Worm (Caenorhabditis elegans) whole organism, L4 larva: ENCODE results near the gene F28H6.6.

ENCODE experiments used
- F37D6.2 ChIP-seq: sonication (generic microtip); optimal IDR thresholded peaks from 2 replicates; lab custom pipeline; 2016; ENCODE audit warnings: mild to moderate bottlenecking, missing genetic modification characterization, missing compliant biosample characterization
- F49E8.2 ChIP-seq: sonication (generic microtip); optimal IDR thresholded peaks from 2 replicates; lab custom pipeline; 2016; ENCODE audit warnings: missing compliant biosample characterization, mild to moderate bottlenecking, missing genetic modification characterization, borderline replicate concordance
- R02D3.7 ChIP-seq: fragments of 150-350 bp; sonication (generic microtip); optimal IDR thresholded peaks from 3 replicates; lab custom pipeline; 2014; ENCODE audit warnings: missing biosample characterization, missing genetic modification characterization
- Y5F2A.4 ChIP-seq: fragments of 200-800 bp; sonication (Bioruptor generic); optimal IDR thresholded peaks from 2 replicates; lab custom pipeline; 2018; ENCODE audit warnings: mild to moderate bottlenecking, missing genetic modification characterization, missing compliant biosample characterization
- aha-1 ChIP-seq: fragments of 150-350 bp; peaks from one replicate; lab custom pipeline; 2014; ENCODE audit warnings: missing biosample characterization, missing genetic modification characterization
- aly-2 ChIP-seq: sonication (generic microtip); optimal IDR thresholded peaks from 2 replicates; lab custom pipeline; 2018; ENCODE audit warnings: missing biosample characterization, missing genetic modification characterization
- ama-1 ChIP-seq: fragments of 150-350 bp; optimal IDR thresholded peaks from 2 replicates; lab custom pipeline; 2014; ENCODE audit warnings: inconsistent platforms, mixed read lengths
- ceh-20 ChIP-seq: fragments of 200-800 bp; sonication (Bioruptor generic); IDR thresholded peaks from 2 replicates; pipeline ENCODE4 v1.3.6; 2022; ENCODE audit warnings: missing genetic modification reagents, missing genetic modification characterization, missing compliant biosample characterization
- ceh-32 ChIP-seq: sonication (generic microtip); optimal IDR thresholded peaks from 2 replicates; lab custom pipeline; 2016; ENCODE audit warnings: mild to moderate bottlenecking, missing genetic modification characterization, missing compliant biosample characterization; ENCODE audit not compliant: poor library complexity
- ces-1 ChIP-seq: fragments of 150-350 bp; sonication (generic microtip); optimal IDR thresholded peaks from 4 replicates; lab custom pipeline; 2014; ENCODE audit warnings: missing biosample characterization, missing genetic modification reagents, missing genetic modification characterization
- ctbp-1 ChIP-seq: fragments of 200-800 bp; sonication (Bioruptor generic); IDR thresholded peaks from 2 replicates; pipeline ENCODE4 v1.3.6; 2022; ENCODE audit warnings: missing genetic modification reagents, missing genetic modification characterization, missing compliant biosample characterization
- daf-16 ChIP-seq, 3 experiments: sonication (generic microtip); optimal IDR thresholded peaks; 2 replicates each; lab custom pipeline; 2016 to 2017; ENCODE audit warnings: missing genetic modification characterization in 3 of 3, missing genetic modification reagents in 3 of 3, mild to moderate bottlenecking in 2 of 3, missing compliant biosample characterization in 2 of 3, missing biosample characterization in 1 of 3, moderate library complexity in 1 of 3
- dmd-6 ChIP-seq: fragments of 200-800 bp; sonication (Bioruptor generic); IDR thresholded peaks from 2 replicates; pipeline ENCODE4 v1.3.6; 2022; ENCODE audit warnings: missing genetic modification reagents, missing genetic modification characterization, missing compliant biosample characterization
- dmd-9 ChIP-seq: fragments of 200-800 bp; sonication (Bioruptor generic); IDR thresholded peaks from 2 replicates; pipeline ENCODE4 v1.3.6; 2022; ENCODE audit warnings: missing genetic modification reagents, missing genetic modification characterization, missing compliant biosample characterization
- dpl-1 ChIP-seq: fragments of 150-350 bp; optimal IDR thresholded peaks from 2 replicates; lab custom pipeline; 2014; ENCODE audit warnings: missing biosample characterization, missing genetic modification reagents, missing genetic modification characterization
- dve-1 ChIP-seq: sonication (generic microtip); optimal IDR thresholded peaks from 2 replicates; lab custom pipeline; 2017; ENCODE audit warnings: antibody characterized with exemption, mild to moderate bottlenecking, missing genetic modification characterization, missing compliant biosample characterization; ENCODE audit not compliant: insufficient read depth
- egl-27 ChIP-seq: sonication (generic microtip); optimal IDR thresholded peaks from 3 replicates; lab custom pipeline; 2017; ENCODE audit warnings: missing biosample characterization, missing genetic modification reagents, missing genetic modification characterization
- egl-43 ChIP-seq: fragments of 200-800 bp; sonication (Bioruptor generic); IDR thresholded peaks from 2 replicates; pipeline ENCODE4 v1.3.6; 2022; ENCODE audit warnings: missing genetic modification reagents, missing genetic modification characterization, missing compliant biosample characterization
- fkh-10 ChIP-seq: fragments of 150-350 bp; optimal IDR thresholded peaks from 2 replicates; lab custom pipeline; 2014; ENCODE audit warnings: missing biosample characterization, missing genetic modification reagents, missing genetic modification characterization
- fos-1 ChIP-seq: fragments of 150-350 bp; optimal IDR thresholded peaks from 2 replicates; lab custom pipeline; 2014; ENCODE audit warnings: missing biosample characterization, missing genetic modification characterization
- hlh-11 ChIP-seq: fragments of 200-800 bp; sonication (Bioruptor generic); optimal IDR thresholded peaks from 2 replicates; lab custom pipeline; 2018; ENCODE audit warnings: mild to moderate bottlenecking, missing genetic modification characterization, missing compliant biosample characterization
- hlh-30 ChIP-seq: sonication (generic microtip); optimal IDR thresholded peaks from 2 replicates; lab custom pipeline; 2017; ENCODE audit warnings: antibody characterized with exemption, mild to moderate bottlenecking, missing genetic modification characterization, missing compliant biosample characterization; ENCODE audit not compliant: insufficient read depth
- hmg-1.1 ChIP-seq: fragments of 200-800 bp; sonication (Bioruptor generic); IDR thresholded peaks from 2 replicates; pipeline ENCODE4 v1.3.6; 2022; ENCODE audit warnings: missing genetic modification reagents, missing genetic modification characterization, missing compliant biosample characterization
- lin-15B ChIP-seq: fragments of 150-350 bp; sonication (generic microtip); optimal IDR thresholded peaks from 3 replicates; lab custom pipeline; 2014; ENCODE audit warnings: missing biosample characterization, missing genetic modification characterization
- lin-29 ChIP-seq: fragments of 200-800 bp; sonication (Bioruptor generic); IDR thresholded peaks from 2 replicates; pipeline ENCODE4 v1.3.6; 2022; ENCODE audit warnings: missing genetic modification reagents, missing genetic modification characterization, missing compliant biosample characterization
- lin-38 ChIP-seq: fragments of 200-800 bp; sonication (Bioruptor generic); IDR thresholded peaks from 2 replicates; pipeline ENCODE4 v1.3.6; 2022; ENCODE audit warnings: missing genetic modification reagents, missing genetic modification characterization, missing compliant biosample characterization
- mdl-1 ChIP-seq, 2 experiments: fragments of 150-350 bp in 1 of 2; sonication (generic microtip) in 1 of 2; optimal IDR thresholded peaks; 2 replicates each; lab custom pipeline; 2014 to 2017; ENCODE audit warnings: missing biosample characterization in 2 of 2, missing genetic modification characterization in 2 of 2
- mdt-29 ChIP-seq: fragments of 200-800 bp; sonication (Bioruptor generic); IDR thresholded peaks from 2 replicates; pipeline ENCODE4 v1.3.6; 2022; ENCODE audit warnings: missing genetic modification reagents, missing genetic modification characterization, missing compliant biosample characterization
- mxl-2 ChIP-seq: fragments of 200-800 bp; sonication (Bioruptor generic); conservative IDR thresholded peaks from 2 replicates; pipeline ENCODE4 v1.3.6; 2022; ENCODE audit warnings: missing genetic modification reagents, missing genetic modification characterization, missing compliant biosample characterization
- nhr-102 ChIP-seq: sonication (generic microtip); optimal IDR thresholded peaks from 2 replicates; lab custom pipeline; 2016; ENCODE audit warnings: mild to moderate bottlenecking, missing genetic modification characterization, moderate library complexity, missing compliant biosample characterization
- nhr-11 ChIP-seq: fragments of 150-350 bp; optimal IDR thresholded peaks from 2 replicates; lab custom pipeline; 2014; ENCODE audit warnings: missing biosample characterization, missing genetic modification characterization
- nhr-25 ChIP-seq: sonication (generic microtip); optimal IDR thresholded peaks from 2 replicates; lab custom pipeline; 2017; ENCODE audit warnings: missing genetic modification characterization, mild to moderate bottlenecking, missing compliant biosample characterization, antibody characterized with exemption, moderate library complexity, borderline replicate concordance; ENCODE audit not compliant: insufficient read depth
- nhr-28 ChIP-seq: fragments of 150-350 bp; optimal IDR thresholded peaks from 2 replicates; lab custom pipeline; 2014; ENCODE audit warnings: missing biosample characterization, missing genetic modification characterization
- nhr-41 ChIP-seq: fragments of 200-800 bp; sonication (Bioruptor generic); IDR thresholded peaks from 2 replicates; pipeline ENCODE4 v1.3.6; 2022; ENCODE audit warnings: missing genetic modification reagents, missing genetic modification characterization, missing compliant biosample characterization
- nhr-6 ChIP-seq: fragments of 150-350 bp; optimal IDR thresholded peaks from 2 replicates; lab custom pipeline; 2014; ENCODE audit warnings: missing biosample characterization, missing genetic modification characterization
- nhr-77 ChIP-seq: fragments of 150-350 bp; optimal IDR thresholded peaks from 2 replicates; lab custom pipeline; 2014; ENCODE audit warnings: missing biosample characterization, missing genetic modification characterization
- pha-4 ChIP-seq, 2 experiments: fragments of 150-350 bp in 1 of 2; fragments of 200-800 bp in 1 of 2; sonication (Bioruptor generic) in 1 of 2; IDR thresholded peaks in 1 of 2; optimal IDR thresholded peaks in 1 of 2; 2 replicates each; pipeline versions ENCODE4 v1.3.6 to Lab custom; 2014 to 2022; ENCODE audit warnings: missing genetic modification characterization in 2 of 2, missing genetic modification reagents in 2 of 2, missing biosample characterization in 1 of 2, missing compliant biosample characterization in 1 of 2
- php-3 ChIP-seq: fragments of 200-800 bp; sonication (Bioruptor generic); IDR thresholded peaks from 2 replicates; pipeline ENCODE4 v1.3.6; 2022; ENCODE audit warnings: missing genetic modification reagents, missing genetic modification characterization, missing compliant biosample characterization
- rbr-2 ChIP-seq: sonication (generic microtip); optimal IDR thresholded peaks from 2 replicates; lab custom pipeline; 2016; ENCODE audit warnings: missing genotype, missing genetic modification characterization, missing compliant biosample characterization
- saeg-2 ChIP-seq: fragments of 200-800 bp; sonication (Bioruptor generic); IDR thresholded peaks from 2 replicates; pipeline ENCODE4 v1.3.6; 2022; ENCODE audit warnings: missing genetic modification reagents, missing genetic modification characterization, missing compliant biosample characterization
- spr-3 ChIP-seq: fragments of 200-800 bp; sonication (Bioruptor generic); optimal IDR thresholded peaks from 2 replicates; lab custom pipeline; 2018; ENCODE audit warnings: mild to moderate bottlenecking, missing genetic modification characterization, missing compliant biosample characterization
- unc-130 ChIP-seq: sonication (generic microtip); optimal IDR thresholded peaks from 2 replicates; lab custom pipeline; 2016; ENCODE audit warnings: missing genetic modification reagents, missing genetic modification characterization, missing compliant biosample characterization
- unc-39 ChIP-seq: sonication (generic microtip); optimal IDR thresholded peaks from 2 replicates; lab custom pipeline; 2017; ENCODE audit warnings: missing biosample characterization, missing genetic modification characterization
- unc-62 ChIP-seq, 3 experiments: fragments of 150-350 bp in 1 of 3; sonication (generic microtip); optimal IDR thresholded peaks in 2 of 3; peaks in 1 of 3; 1 replicate in 1 of 3; 2 replicates in 2 of 3; lab custom pipeline; 2014 to 2017; ENCODE audit warnings: missing biosample characterization in 3 of 3, missing genetic modification characterization in 3 of 3, missing genetic modification reagents in 3 of 3, missing genotype in 1 of 3
- zfp-3 ChIP-seq: fragments of 200-800 bp; sonication (Bioruptor generic); conservative IDR thresholded peaks from 2 replicates; pipeline ENCODE4 v1.3.6; 2022; ENCODE audit warnings: missing genetic modification reagents, missing genetic modification characterization, missing compliant biosample characterization
- ztf-11 ChIP-seq: fragments of 150-350 bp; optimal IDR thresholded peaks from 2 replicates; lab custom pipeline; 2014; ENCODE audit warnings: missing biosample characterization, missing genetic modification characterization

The F28H6.6 gene

DNA sequence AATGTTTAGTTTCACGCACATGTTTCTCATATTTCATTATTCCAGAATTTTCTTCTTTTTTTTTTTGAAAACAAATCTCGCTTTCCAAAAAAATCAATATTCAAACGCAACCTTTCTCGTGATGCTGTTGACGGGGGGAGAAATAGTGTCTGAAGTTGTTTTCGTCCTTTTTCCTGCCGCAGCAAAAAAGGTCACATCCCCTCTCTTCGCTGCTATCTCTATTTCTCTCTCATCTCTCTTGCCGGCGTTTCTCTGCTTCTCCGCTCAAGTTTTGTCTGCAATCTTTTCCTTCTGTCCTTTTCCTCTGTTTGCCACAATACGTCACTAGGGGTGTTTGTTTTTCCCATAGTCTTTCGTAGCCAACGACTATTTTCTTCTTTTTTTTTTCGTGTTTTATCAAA is 21.1 kb upstream of the F28H6.6 start (continued):
- no peak for TF ChIP-seq Y5F2A.4 (GFP tag; lab: Kevin White, UChicago)
- peak; percentile 80 for TF ChIP-seq fkh-10
- TF ChIP-seq F37D6.2 (tag; lab: Kevin White, UChicago), result peak; percentile 16
- TF ChIP-seq aha-1, result peak; percentile 18
- no peak for TF ChIP-seq ama-1 (lab: Kevin White, UChicago)
- peak; percentile 46 for TF ChIP-seq nhr-25 (tag; lab: Kevin White, UChicago)
- peak; percentile 96 for TF ChIP-seq hlh-30 (tag; lab: Kevin White, UChicago)
- no peak; the same call in 1 of the 2 replicates for TF ChIP-seq lin-38
- no peak for TF ChIP-seq zfp-3 (GFP tag; lab: Robert Waterston, UW)
- peak; percentile 80 for TF ChIP-seq rbr-2
- TF ChIP-seq nhr-11 (tag; lab: Kevin White, UChicago), result peak; percentile 79
- no peak for TF ChIP-seq F49E8.2 (tag; lab: Kevin White, UChicago)
- TF ChIP-seq ctbp-1 (GFP tag; lab: Robert Waterston, UW), result 0 out of 2 replicates have a peak, but pooled peaks have one; percentile 20
- peak; percentile 54 for TF ChIP-seq dpl-1 (GFP tag; lab: Kevin White, UChicago)
- 0 out of 2 replicates have a peak, but pooled peaks have one; percentile 33 for TF ChIP-seq nhr-41 (GFP tag; lab: Robert Waterston, UW)
- TF ChIP-seq nhr-77 (tag; lab: Kevin White, UChicago), result peak; percentile 84
- no peak for TF ChIP-seq egl-43 (GFP tag; lab: Robert Waterston, UW)
- no peak for TF ChIP-seq unc-39 (tag; lab: Kevin White, UChicago)
- no peak for TF ChIP-seq saeg-2 (GFP tag; lab: Robert Waterston, UW)
- TF ChIP-seq fos-1 (tag; lab: Kevin White, UChicago), result no peak
- no peak for TF ChIP-seq dmd-9 (GFP tag; lab: Robert Waterston, UW)
- no peak for TF ChIP-seq php-3 (GFP tag; lab: Robert Waterston, UW)
- TF ChIP-seq mdt-29 (GFP tag; lab: Robert Waterston, UW), result no peak
- TF ChIP-seq spr-3 (GFP tag; lab: Kevin White, UChicago), result no peak
- no peak for TF ChIP-seq ceh-32 (tag; lab: Kevin White, UChicago)
- TF ChIP-seq nhr-6 (tag; lab: Kevin White, UChicago), result peak; percentile 90
- peak; percentile 92 for TF ChIP-seq hlh-11 (tag; lab: Kevin White, UChicago)
- peak; percentile 74 for TF ChIP-seq hmg-1.1
- TF ChIP-seq R02D3.7 (tag; lab: Kevin White, UChicago), result no peak
- peak in 1 of 2 experiments; percentile 86 for TF ChIP-seq daf-16 (GFP tag; optimal IDR thresholded peaks at IDR 0.05; lab: Kevin White, UChicago)
- peak; percentile 99 for TF ChIP-seq daf-16 (tag; optimal IDR thresholded peaks at IDR 0.05; lab: Kevin White, UChicago)
- TF ChIP-seq nhr-102, result peak; percentile 22

- TF ChIP-seq lin-15B (tag; lab: Kevin White, UChicago) (no peak), pha-4 (GFP tag; IDR thresholded peaks at IDR 0.05; lab: Robert Waterston, UW) (no peak), pha-4 (tag; optimal IDR thresholded peaks at IDR 0.05; lab: Kevin White, UChicago) (no peak), spr-3 (GFP tag; lab: Kevin White, UChicago) (no peak), lin-29 (GFP tag; lab: Robert Waterston, UW) (no peak), mxl-2 (no peak), Y5F2A.4 (GFP tag; lab: Kevin White, UChicago) (no peak), unc-130 (GFP tag; lab: Kevin White, UChicago) (no peak), dve-1 (peak; percentile 74), ztf-11 (tag; lab: Kevin White, UChicago) (no peak), saeg-2 (GFP tag; lab: Robert Waterston, UW) (no peak), F37D6.2 (tag; lab: Kevin White, UChicago) (no peak), nhr-77 (tag; lab: Kevin White, UChicago) (peak; percentile 43), dpl-1 (GFP tag; lab: Kevin White, UChicago) (no peak), ceh-20 (GFP tag; lab: Robert Waterston, UW) (no peak), dmd-6 (GFP tag; lab: Robert Waterston, UW) (0 out of 2 replicates have a peak, but pooled peaks have one; percentile 17), nhr-28 (tag; lab: Kevin White, UChicago) (peak; percentile 38), daf-16 (GFP tag; optimal IDR thresholded peaks at IDR 0.05; lab: Kevin White, UChicago) (no peak), daf-16 (tag; optimal IDR thresholded peaks at IDR 0.05; lab: Kevin White, UChicago) (peak; percentile 98), hlh-11 (tag; lab: Kevin White, UChicago) (peak; percentile 2), php-3 (GFP tag; lab: Robert Waterston, UW) (no peak), aly-2 (tag; lab: Kevin White, UChicago) (no peak), egl-27 (no peak), mdl-1 (tag; optimal IDR thresholded peaks at IDR 0.05; lab: Kevin White, UChicago) (peak in 1 of 2 experiments; percentile 58), hlh-30 (tag; lab: Kevin White, UChicago) (peak; percentile 77), nhr-6 (tag; lab: Kevin White, UChicago) (no peak), unc-62 (GFP tag; optimal IDR thresholded peaks at IDR 0.05 in 1 of 2; lab: Kevin White, UChicago) (peak in 1 of 2 experiments; percentile 65), unc-62 (tag; optimal IDR thresholded peaks at IDR 0.05; lab: Kevin White, UChicago) (no peak), aha-1 (no peak), ces-1 (GFP tag; lab: Kevin White, UChicago) (no peak)
Observed at ce11 chrX:14145634-14146033, 20.0 kb upstream of the F28H6.6 start.
